Fruit fly (Drosophila melanogaster) whole organism, adult: Measurements from ENCODE around the gene Pak3.

Experiments
- CG7045 ChIP-seq: fragments of 200-800 bp; sonication (Bioruptor generic); optimal IDR thresholded peaks from 2 replicates; lab custom pipeline; 2017; ENCODE audit warnings: missing biosample characterization, mild to moderate bottlenecking, missing genetic modification characterization
- kay ChIP-seq: fragments of 200-800 bp; sonication (Bioruptor generic); peaks from one replicate; lab custom pipeline; 2016; ENCODE audit warnings: missing biosample characterization, missing genetic modification characterization, borderline replicate concordance

DNA sequence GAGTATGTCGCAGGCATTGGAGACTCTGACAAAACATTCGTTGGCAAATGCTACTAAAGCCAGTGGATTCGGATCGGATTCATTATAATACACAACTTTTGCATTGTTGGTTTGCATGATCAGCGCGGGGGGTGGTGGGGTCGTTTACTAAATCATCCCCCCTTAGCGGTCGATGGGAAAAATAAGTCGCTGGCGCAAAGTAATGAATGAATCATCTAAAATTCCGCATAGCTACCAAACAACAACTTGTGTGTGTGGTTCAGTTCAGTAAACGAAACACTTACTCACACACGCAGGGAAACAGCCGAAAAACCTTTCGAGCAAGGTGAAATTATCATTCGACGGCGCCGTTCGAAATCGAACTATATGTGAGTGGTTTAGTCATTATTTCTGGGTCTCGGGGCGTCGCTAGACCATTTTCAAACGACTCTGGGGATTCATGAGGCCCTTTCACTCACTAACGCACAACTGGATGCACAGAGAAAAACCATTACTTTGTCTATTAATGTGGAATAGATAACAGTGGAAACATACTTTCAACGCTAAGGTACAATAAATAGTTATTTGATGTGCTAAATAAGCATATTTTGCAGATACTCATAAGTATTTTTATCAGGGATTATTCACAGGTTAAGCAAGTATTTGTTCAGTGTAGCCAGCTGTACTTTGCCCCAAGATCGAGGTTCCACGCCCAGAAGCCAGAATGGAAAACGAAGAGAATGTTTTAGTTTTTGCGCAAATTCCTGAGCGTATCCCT, 5.1 kb downstream of the Pak3 start:
- TF ChIP-seq kay (GFP tag; lab: Kevin White, UChicago), result peak; percentile 94
- TF ChIP-seq CG7045 (GFP tag; lab: Kevin White, UChicago), result no peak
